Worm (Caenorhabditis elegans): ENCODE results near the gene ndub-8.

DNA sequence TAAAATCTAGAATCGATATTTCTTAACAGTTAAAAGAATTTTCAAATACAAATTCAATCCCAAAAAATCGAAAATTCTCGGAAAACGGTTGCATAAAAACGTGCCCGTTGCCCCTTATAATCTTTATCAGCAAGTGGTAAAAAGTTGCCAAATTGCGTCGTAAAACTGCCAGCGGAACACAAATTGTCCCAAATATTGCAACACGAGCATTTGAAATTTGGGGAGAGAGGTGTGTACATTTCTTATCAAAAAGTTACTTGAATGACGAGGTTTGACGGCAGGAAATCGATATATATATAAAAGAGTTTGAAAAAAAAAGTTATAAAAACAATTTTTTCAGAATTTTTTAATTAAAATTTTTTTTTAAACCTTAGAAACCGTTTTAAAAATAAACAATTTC lies 26.7 kb upstream of the ndub-8 start:
- TF ChIP-seq pag-3 (tag; optimal IDR thresholded peaks at IDR 0.05; ENCODE audit: borderline replicate concordance), result no peak
- no peak for TF ChIP-seq K02D7.2 (tag; optimal IDR thresholded peaks at IDR 0.05)
- no peak for TF ChIP-seq ama-1 (optimal IDR thresholded peaks at IDR 0.05)
- TF ChIP-seq ceh-45 (GFP tag; IDR thresholded peaks at IDR 0.05), result no peak
- no peak for TF ChIP-seq fkh-10 (GFP tag; optimal IDR thresholded peaks at IDR 0.05)
- no peak for TF ChIP-seq dve-1 (tag; optimal IDR thresholded peaks at IDR 0.05)
- no peak for TF ChIP-seq dmd-4 (tag; optimal IDR thresholded peaks at IDR 0.05; ENCODE audit: borderline replicate concordance)
- TF ChIP-seq hlh-8 (tag; optimal IDR thresholded peaks at IDR 0.05), result no peak
- TF ChIP-seq unc-3 (GFP tag; conservative IDR thresholded peaks at IDR 0.05), result no peak
- TF ChIP-seq unc-3 (tag; optimal IDR thresholded peaks at IDR 0.05), result no peak
- TF ChIP-seq lin-11 (tag; optimal IDR thresholded peaks at IDR 0.05), result no peak
- no peak for TF ChIP-seq tbx-2 (tag; optimal IDR thresholded peaks at IDR 0.05)
- TF ChIP-seq hlh-13 (GFP tag; optimal IDR thresholded peaks at IDR 0.05), result no peak
- TF ChIP-seq nfya-1 (tag; optimal IDR thresholded peaks at IDR 0.05), result no peak
- TF ChIP-seq pha-4 (tag; optimal IDR thresholded peaks at IDR 0.05), result no peak
